Worm (Caenorhabditis elegans) whole organism, early embryonic: ENCODE data around the gene F58D2.3.

ENCODE experiments used
- B0310.2 ChIP-seq: sonication (generic microtip); optimal IDR thresholded peaks from 2 replicates; lab custom pipeline; 2016; ENCODE audit warnings: mild to moderate bottlenecking, missing genetic modification characterization, missing compliant biosample characterization
- F13C5.2 ChIP-seq: sonication (generic microtip); optimal IDR thresholded peaks from 2 replicates; lab custom pipeline; 2017; ENCODE audit warnings: mild to moderate bottlenecking, missing genetic modification characterization, inconsistent platforms, missing compliant biosample characterization
- ama-1 ChIP-seq: fragments of 150-350 bp; optimal IDR thresholded peaks from 2 replicates; lab custom pipeline; 2014
- hmg-4 ChIP-seq: fragments of 200-800 bp; sonication (Bioruptor generic); optimal IDR thresholded peaks from 2 replicates; lab custom pipeline; 2018; ENCODE audit warnings: mild to moderate bottlenecking, missing genetic modification characterization, missing compliant biosample characterization
- sea-1 ChIP-seq: fragments of 200-800 bp; sonication (Bioruptor generic); conservative IDR thresholded peaks from 2 replicates; pipeline ENCODE4 v1.3.6; 2022; ENCODE audit warnings: missing genetic modification characterization, missing compliant biosample characterization
- tbx-37 ChIP-seq: fragments of 200-800 bp; sonication (Bioruptor generic); conservative IDR thresholded peaks from 2 replicates; pipeline ENCODE4 v1.3.6; 2022; ENCODE audit warnings: missing genetic modification reagents, missing genetic modification characterization, missing compliant biosample characterization

ce11 chrIV:13220594-13220993, 40.0 kb upstream of the F58D2.3 start:
- TF ChIP-seq hmg-4 (GFP tag; lab: Kevin White, UChicago) = no peak
- no peak for TF ChIP-seq tbx-37 (GFP tag; lab: Robert Waterston, UW)
- TF ChIP-seq ama-1 (lab: Kevin White, UChicago) = no peak
- TF ChIP-seq B0310.2 (tag; lab: Kevin White, UChicago) = no peak
- TF ChIP-seq sea-1 (GFP tag; lab: Robert Waterston, UW) = no peak
- TF ChIP-seq F13C5.2 (tag; lab: Kevin White, UChicago) = no peak
